Worm (Caenorhabditis elegans) whole organism, L2 larva: ENCODE data around the gene R13A1.10.

Experiments used
- C34F6.9 ChIP-seq: fragments of 150-350 bp; optimal IDR thresholded peaks from 2 replicates; lab custom pipeline; 2014; ENCODE audit warnings: missing biosample characterization, missing genetic modification characterization
- F13H6.1 ChIP-seq: sonication (generic microtip); optimal IDR thresholded peaks from 2 replicates; lab custom pipeline; 2016; ENCODE audit warnings: missing genetic modification characterization, missing compliant biosample characterization
- R02D3.7 ChIP-seq: fragments of 150-350 bp; optimal IDR thresholded peaks from 2 replicates; lab custom pipeline; 2014; ENCODE audit warnings: missing biosample characterization, missing genetic modification characterization
- Y55F3AM.14 ChIP-seq: fragments of 200-800 bp; sonication (Bioruptor generic); optimal IDR thresholded peaks from 2 replicates; lab custom pipeline; 2018; ENCODE audit warnings: mild to moderate bottlenecking, missing genetic modification characterization, missing compliant biosample characterization
- ZK546.5 ChIP-seq: sonication (generic microtip); optimal IDR thresholded peaks from 2 replicates; lab custom pipeline; 2017; ENCODE audit warnings: missing biosample characterization, missing genetic modification characterization
- alr-1 ChIP-seq: fragments of 150-350 bp; optimal IDR thresholded peaks from 2 replicates; lab custom pipeline; 2014; ENCODE audit warnings: missing biosample characterization, missing genetic modification characterization
- aly-2 ChIP-seq: fragments of 150-350 bp; optimal IDR thresholded peaks from 2 replicates; lab custom pipeline; 2014; ENCODE audit warnings: missing biosample characterization, missing genetic modification characterization
- ama-1 ChIP-seq: fragments of 150-350 bp; optimal IDR thresholded peaks from 2 replicates; lab custom pipeline; 2018; ENCODE audit warnings: inconsistent platforms
- blmp-1 ChIP-seq: sonication (generic microtip); optimal IDR thresholded peaks from 2 replicates; lab custom pipeline; 2017; ENCODE audit warnings: missing genetic modification characterization, mild to moderate bottlenecking, missing compliant biosample characterization, antibody characterized with exemption, moderate library complexity; ENCODE audit not compliant: insufficient read depth
- ceh-16 ChIP-seq: fragments of 150-350 bp; optimal IDR thresholded peaks from 2 replicates; lab custom pipeline; 2014; ENCODE audit warnings: missing biosample characterization, missing genetic modification characterization
- dmd-4 ChIP-seq: sonication (generic microtip); optimal IDR thresholded peaks from 2 replicates; lab custom pipeline; 2017; ENCODE audit warnings: missing biosample characterization, missing genetic modification characterization
- egl-27 ChIP-seq: sonication (generic microtip); optimal IDR thresholded peaks from 3 replicates; lab custom pipeline; 2017; ENCODE audit warnings: missing biosample characterization, missing genetic modification reagents, missing genetic modification characterization
- elt-3 ChIP-seq: sonication (generic microtip); optimal IDR thresholded peaks from 2 replicates; lab custom pipeline; 2017; ENCODE audit warnings: missing biosample characterization, missing genetic modification characterization
- fos-1 ChIP-seq: fragments of 150-350 bp; optimal IDR thresholded peaks from 2 replicates; lab custom pipeline; 2014; ENCODE audit warnings: missing biosample characterization, missing genetic modification characterization
- gmeb-1 ChIP-seq: fragments of 150-350 bp; optimal IDR thresholded peaks from 2 replicates; lab custom pipeline; 2014; ENCODE audit warnings: missing biosample characterization, missing genetic modification characterization
- lin-11 ChIP-seq: fragments of 150-350 bp; sonication (generic microtip); optimal IDR thresholded peaks from 2 replicates; lab custom pipeline; 2014; ENCODE audit warnings: missing biosample characterization, missing genetic modification characterization, inconsistent platforms, mixed read lengths
- lin-39 ChIP-seq: fragments of 150-350 bp; optimal IDR thresholded peaks from 2 replicates; lab custom pipeline; 2014; ENCODE audit warnings: missing biosample characterization, missing genetic modification reagents, missing genetic modification characterization
- lsy-2 ChIP-seq, 2 experiments: fragments of 150-350 bp in 1 of 2; sonication (generic microtip) in 1 of 2; optimal IDR thresholded peaks; 2 replicates each; lab custom pipeline; 2014 to 2017; ENCODE audit warnings: missing biosample characterization in 2 of 2, missing genetic modification characterization in 2 of 2
- mab-5 ChIP-seq: fragments of 150-350 bp; optimal IDR thresholded peaks from 2 replicates; lab custom pipeline; 2014; ENCODE audit warnings: missing biosample characterization, missing genetic modification characterization
- mbf-1 ChIP-seq: sonication (generic microtip); optimal IDR thresholded peaks from 2 replicates; lab custom pipeline; 2017; ENCODE audit warnings: missing biosample characterization, missing genetic modification characterization
- mdl-1 ChIP-seq, 2 experiments: fragments of 150-350 bp in 1 of 2; sonication (generic microtip) in 1 of 2; optimal IDR thresholded peaks; 2 replicates each; lab custom pipeline; 2017; ENCODE audit warnings: missing biosample characterization in 2 of 2, missing genetic modification characterization in 2 of 2
- nhr-10 ChIP-seq: sonication (generic microtip); optimal IDR thresholded peaks from 2 replicates; lab custom pipeline; 2017; ENCODE audit warnings: missing biosample characterization, missing genetic modification characterization
- nhr-11 ChIP-seq: fragments of 150-350 bp; optimal IDR thresholded peaks from 2 replicates; lab custom pipeline; 2014; ENCODE audit warnings: missing biosample characterization, missing genetic modification characterization
- nhr-129 ChIP-seq: fragments of 150-350 bp; optimal IDR thresholded peaks from 2 replicates; lab custom pipeline; 2014; ENCODE audit warnings: missing biosample characterization, missing genetic modification characterization
- nhr-21 ChIP-seq: fragments of 150-350 bp; optimal IDR thresholded peaks from 2 replicates; lab custom pipeline; 2014; ENCODE audit warnings: missing biosample characterization, missing genetic modification characterization
- nhr-23 ChIP-seq: fragments of 150-350 bp; optimal IDR thresholded peaks from 2 replicates; lab custom pipeline; 2014; ENCODE audit warnings: missing biosample characterization, missing genetic modification reagents, missing genetic modification characterization
- nhr-237 ChIP-seq: fragments of 150-350 bp; optimal IDR thresholded peaks from 2 replicates; lab custom pipeline; 2014; ENCODE audit warnings: missing biosample characterization, missing genetic modification characterization
- nhr-25 ChIP-seq: fragments of 150-350 bp; sonication (generic microtip); optimal IDR thresholded peaks from 3 replicates; lab custom pipeline; 2014; ENCODE audit warnings: missing biosample characterization, missing genetic modification characterization
- nhr-6 ChIP-seq: fragments of 150-350 bp; optimal IDR thresholded peaks from 2 replicates; lab custom pipeline; 2014; ENCODE audit warnings: missing biosample characterization, missing genetic modification characterization
- skn-1 ChIP-seq: sonication (generic microtip); optimal IDR thresholded peaks from 2 replicates; lab custom pipeline; 2017; ENCODE audit warnings: missing biosample characterization, missing genetic modification characterization
- sma-3 ChIP-seq: sonication (generic microtip); optimal IDR thresholded peaks from 2 replicates; lab custom pipeline; 2016; ENCODE audit warnings: missing genetic modification reagents, missing genetic modification characterization, missing compliant biosample characterization
- snpc-4 ChIP-seq: fragments of 150-350 bp; optimal IDR thresholded peaks from 2 replicates; lab custom pipeline; 2014; ENCODE audit warnings: missing biosample characterization, missing genetic modification characterization
- unc-39 ChIP-seq: fragments of 150-350 bp; optimal IDR thresholded peaks from 2 replicates; lab custom pipeline; 2014; ENCODE audit warnings: missing biosample characterization, missing genetic modification characterization
- unc-55 ChIP-seq: fragments of 150-350 bp; sonication (generic microtip); optimal IDR thresholded peaks from 3 replicates; lab custom pipeline; 2014; ENCODE audit warnings: missing biosample characterization, missing genetic modification reagents, missing genetic modification characterization
- unc-62 ChIP-seq: fragments of 150-350 bp; optimal IDR thresholded peaks from 2 replicates; lab custom pipeline; 2014; ENCODE audit warnings: missing biosample characterization, missing genetic modification reagents, missing genetic modification characterization
- zag-1 ChIP-seq: fragments of 150-350 bp; optimal IDR thresholded peaks from 2 replicates; lab custom pipeline; 2014; ENCODE audit warnings: missing biosample characterization, missing genetic modification characterization
- ztf-1 ChIP-seq: fragments of 200-800 bp; sonication (Bioruptor generic); conservative IDR thresholded peaks from 2 replicates; pipeline ENCODE4 v1.3.6; 2022; ENCODE audit warnings: missing genetic modification characterization, missing compliant biosample characterization
- ztf-11 ChIP-seq: sonication (generic microtip); optimal IDR thresholded peaks from 2 replicates; lab custom pipeline; 2017; ENCODE audit warnings: missing biosample characterization, missing genetic modification characterization
- ztf-4 ChIP-seq: fragments of 150-350 bp; optimal IDR thresholded peaks from 2 replicates; lab custom pipeline; 2014; ENCODE audit warnings: missing biosample characterization, missing genetic modification characterization

Gene R13A1.10

DNA sequence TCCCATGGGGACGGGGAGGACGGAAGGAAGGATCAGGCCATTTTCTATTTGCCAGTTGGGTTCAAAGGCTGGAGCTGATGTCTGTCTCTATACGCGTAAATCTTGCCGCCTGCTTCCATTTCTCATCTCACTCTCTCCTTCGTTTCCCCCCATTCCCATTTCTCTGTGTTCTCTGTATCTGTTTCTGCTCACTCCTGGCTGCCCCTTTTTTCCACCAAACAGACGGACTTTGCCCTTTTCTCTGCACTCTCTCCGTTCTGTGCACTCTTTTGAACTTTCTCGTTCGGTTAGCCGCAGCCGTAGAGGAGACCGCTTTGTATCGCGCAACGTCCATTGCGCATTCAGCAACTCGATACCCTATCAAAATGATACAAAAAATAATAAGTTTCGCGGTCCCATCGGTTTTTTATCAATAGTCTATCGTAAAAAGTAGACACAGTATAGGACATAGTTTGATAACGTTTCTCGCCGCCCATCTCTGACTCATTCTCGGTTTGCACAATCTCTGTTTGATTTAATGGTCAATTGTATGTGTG is 8.5 kb upstream of the R13A1.10 start (continued):
- TF ChIP-seq nhr-129 = peak; percentile 82
- no peak for TF ChIP-seq nhr-23 (tag; lab: Kevin White, UChicago)
- TF ChIP-seq fos-1 = peak; percentile 97
- no peak for TF ChIP-seq mbf-1 (tag; lab: Kevin White, UChicago)
- peak; percentile 36 for TF ChIP-seq nhr-21 (tag; lab: Kevin White, UChicago)
- no peak for TF ChIP-seq nhr-237 (tag; lab: Kevin White, UChicago)
- no peak for TF ChIP-seq skn-1 (tag; lab: Kevin White, UChicago)
- TF ChIP-seq ceh-16 (tag; lab: Kevin White, UChicago) = peak; percentile 12
- no peak for TF ChIP-seq snpc-4 (tag; lab: Kevin White, UChicago)
- TF ChIP-seq lin-39 = no peak
- TF ChIP-seq unc-62 (GFP tag; lab: Kevin White, UChicago) = no peak
- no peak for TF ChIP-seq gmeb-1 (tag; lab: Kevin White, UChicago)
- TF ChIP-seq R02D3.7 (tag; lab: Kevin White, UChicago) = no peak
- peak; percentile 24 for TF ChIP-seq lin-11 (tag; lab: Kevin White, UChicago)
- no peak for TF ChIP-seq nhr-10

DNA sequence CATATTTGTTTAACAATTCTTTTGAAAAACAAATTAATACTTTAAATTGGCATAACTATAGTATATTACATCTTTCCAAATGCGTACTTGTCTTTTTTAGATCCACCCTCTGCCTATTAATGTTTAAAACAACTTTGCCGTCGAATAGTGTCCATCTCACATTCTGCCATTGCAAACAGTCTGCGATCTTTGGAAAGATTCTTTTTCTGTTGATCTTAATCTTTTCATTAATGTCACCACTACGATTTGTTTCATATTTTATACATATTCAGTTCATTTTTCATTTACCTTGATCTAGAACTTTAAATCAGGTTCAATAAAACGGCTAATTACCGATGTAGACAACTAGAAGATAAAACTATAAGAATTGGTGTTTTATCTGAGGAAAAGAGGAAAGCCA is 7.7 kb upstream of the R13A1.10 start:
- TF ChIP-seq nhr-25 (tag; lab: Kevin White, UChicago) (peak; percentile 48), aly-2 (tag; lab: Kevin White, UChicago) (no peak), fos-1 (no peak), blmp-1 (tag; lab: Kevin White, UChicago) (no peak)

DNA sequence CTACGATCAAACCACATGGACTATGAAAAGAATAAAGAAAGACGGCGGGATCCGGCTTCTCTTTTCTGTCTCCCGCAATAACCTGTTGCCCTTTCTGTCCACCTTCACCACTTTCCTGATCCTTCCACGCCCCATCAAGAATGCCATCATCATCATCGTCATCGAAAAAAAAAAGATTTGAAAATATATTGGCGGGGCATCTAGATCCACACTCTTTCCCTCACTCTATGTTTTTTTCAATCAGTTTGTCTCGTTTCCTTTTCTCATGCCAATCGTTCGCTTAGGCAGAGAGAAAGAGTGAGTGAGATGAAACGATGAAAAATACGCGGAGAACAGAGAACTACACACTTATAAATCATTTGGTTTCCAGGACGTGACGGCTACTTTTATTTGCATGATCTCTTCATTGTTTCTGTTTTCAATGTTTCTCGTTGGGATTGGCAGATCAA is 6.6 kb upstream of the R13A1.10 start:
- TF ChIP-seq egl-27 (tag; lab: Kevin White, UChicago) = no peak
- no peak for TF ChIP-seq unc-39 (tag; lab: Kevin White, UChicago)
- TF ChIP-seq mab-5 (tag; lab: Kevin White, UChicago) = peak; percentile 77
- peak in 1 of 2 experiments; percentile 38 for TF ChIP-seq mdl-1 (tag; optimal IDR thresholded peaks at IDR 0.05; lab: Kevin White, UChicago)
- no peak for TF ChIP-seq snpc-4 (tag; lab: Kevin White, UChicago)
- TF ChIP-seq unc-55 (GFP tag; lab: Kevin White, UChicago) = peak; percentile 56
- no peak for TF ChIP-seq elt-3 (tag; lab: Kevin White, UChicago)
- peak; percentile 40 for TF ChIP-seq C34F6.9
- TF ChIP-seq lin-39 = peak; percentile 21
- no peak for TF ChIP-seq dmd-4 (tag; lab: Kevin White, UChicago)
- TF ChIP-seq lsy-2 (tag; optimal IDR thresholded peaks at IDR 0.05; lab: Kevin White, UChicago) = peak in 1 of 2 experiments; percentile 23
- no peak for TF ChIP-seq ztf-1
- TF ChIP-seq aly-2 (tag; lab: Kevin White, UChicago) = no peak
- TF ChIP-seq F13H6.1 (tag; lab: Kevin White, UChicago) = peak; percentile 23
- no peak for TF ChIP-seq ztf-11 (tag; lab: Kevin White, UChicago)
- TF ChIP-seq, all 48 proteins: peak for 7

DNA sequence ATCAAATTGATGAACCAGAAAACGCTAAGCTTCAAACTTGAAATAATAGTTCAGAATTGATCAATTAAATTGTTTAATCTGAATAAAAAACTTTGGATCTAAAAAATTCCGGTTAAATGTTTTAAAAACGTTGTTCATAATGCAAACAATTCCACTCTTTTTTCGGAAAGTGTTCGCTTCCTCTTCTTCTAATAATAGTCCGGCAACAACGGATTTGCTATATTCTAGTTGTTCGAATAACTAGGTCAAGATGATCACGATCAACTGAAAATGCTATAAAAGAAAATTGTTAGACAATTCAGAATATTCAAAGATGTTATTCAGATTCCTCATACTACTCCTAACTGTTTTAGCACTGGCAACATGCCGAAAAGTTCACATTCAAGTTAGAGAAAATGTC is 4.0 kb upstream of the R13A1.10 start, which contains the start of gene D2024.4:
Gene D2024.4, plus strand, starts transcription at position 301 of the 400 bp plus-strand sequence.
- TF ChIP-seq ama-1 (lab: Kevin White, UChicago) (no peak), sma-3 (GFP tag; lab: Kevin White, UChicago) (no peak), aly-2 (tag; lab: Kevin White, UChicago) (no peak), unc-39 (tag; lab: Kevin White, UChicago) (no peak), gmeb-1 (tag; lab: Kevin White, UChicago) (no peak), nhr-23 (tag; lab: Kevin White, UChicago) (no peak), mab-5 (tag; lab: Kevin White, UChicago) (no peak), ztf-4 (tag; lab: Kevin White, UChicago) (no peak), ZK546.5 (tag; lab: Kevin White, UChicago) (no peak), nhr-11 (tag; lab: Kevin White, UChicago) (no peak), mbf-1 (tag; lab: Kevin White, UChicago) (no peak), Y55F3AM.14 (no peak), alr-1 (no peak), zag-1 (tag; lab: Kevin White, UChicago) (no peak), nhr-6 (no peak), fos-1 (no peak), F13H6.1 (tag; lab: Kevin White, UChicago) (no peak), lin-11 (tag; lab: Kevin White, UChicago) (no peak), nhr-21 (tag; lab: Kevin White, UChicago) (no peak)
